Worm (Caenorhabditis elegans) whole organism, midembryonic: ENCODE measurements around the gene C08B6.5.

ENCODE experiments used
- T22C8.4 ChIP-seq: fragments of 200-800 bp; sonication (Bioruptor generic); IDR thresholded peaks from 2 replicates; pipeline ENCODE4 v1.3.6; 2022; ENCODE audit warnings: missing genetic modification characterization, missing compliant biosample characterization
- cog-1 ChIP-seq: sonication (generic microtip); optimal IDR thresholded peaks from 2 replicates; lab custom pipeline; 2016; ENCODE audit warnings: missing genetic modification characterization, missing compliant biosample characterization
- flt-1 ChIP-seq: fragments of 200-800 bp; sonication (Bioruptor generic); IDR thresholded peaks from 2 replicates; pipeline ENCODE4 v1.3.6; 2022; ENCODE audit warnings: missing genetic modification characterization, missing compliant biosample characterization
- klf-2 ChIP-seq: fragments of 200-800 bp; sonication (Bioruptor generic); conservative IDR thresholded peaks from 2 replicates; pipeline ENCODE4 v1.3.6; 2022; ENCODE audit warnings: missing genetic modification reagents, missing genetic modification characterization, missing compliant biosample characterization
- med-1 ChIP-seq: sonication (generic microtip); optimal IDR thresholded peaks from 2 replicates; lab custom pipeline; 2017; ENCODE audit warnings: missing genetic modification characterization, mild to moderate bottlenecking, missing compliant biosample characterization, antibody characterized with exemption, missing genetic modification reagents; ENCODE audit not compliant: insufficient read depth
- ref-1 ChIP-seq: fragments of 200-800 bp; sonication (Bioruptor generic); conservative IDR thresholded peaks from 2 replicates; pipeline ENCODE4 v1.3.6; 2022; ENCODE audit warnings: missing genetic modification reagents, missing genetic modification characterization, missing compliant biosample characterization
- tab-1 ChIP-seq: fragments of 200-800 bp; sonication (Bioruptor generic); IDR thresholded peaks from 2 replicates; pipeline ENCODE4 v1.3.6; 2022; ENCODE audit warnings: missing genetic modification characterization, missing compliant biosample characterization
- ztf-23 ChIP-seq: fragments of 200-800 bp; sonication (Bioruptor generic); IDR thresholded peaks from 2 replicates; pipeline ENCODE4 v1.3.6; 2022; ENCODE audit warnings: missing genetic modification reagents, missing genetic modification characterization, missing compliant biosample characterization
- ztf-29 ChIP-seq: fragments of 200-800 bp; sonication (Bioruptor generic); IDR thresholded peaks from 2 replicates; pipeline ENCODE4 v1.3.6; 2022; ENCODE audit warnings: missing genetic modification reagents, missing genetic modification characterization, missing compliant biosample characterization

DNA sequence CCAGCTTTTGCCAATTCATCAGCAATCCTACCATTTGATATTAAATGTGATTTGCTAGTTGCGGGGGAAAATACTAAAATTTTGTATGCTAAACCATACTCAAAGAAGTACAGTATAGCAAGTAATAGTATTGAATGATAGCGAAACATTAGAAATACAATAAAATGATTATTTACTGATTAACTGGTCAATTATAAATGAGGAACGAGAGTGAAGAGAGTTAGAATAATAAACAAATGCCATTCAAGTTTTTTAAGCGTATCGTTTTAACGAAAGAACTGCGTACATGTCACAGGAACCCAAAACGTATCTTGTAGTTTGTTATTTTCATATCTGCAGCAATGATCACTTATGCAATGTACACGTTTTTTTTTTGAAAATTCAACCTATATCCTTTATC, 19.1 kb upstream of the C08B6.5 start, which contains the start of gene ugt-47:
- TF ChIP-seq cog-1 (tag; lab: Kevin White, UChicago) (no peak), ztf-23 (GFP tag; lab: Robert Waterston, UW) (no peak), klf-2 (GFP tag; lab: Robert Waterston, UW) (no peak), ref-1 (GFP tag; lab: Robert Waterston, UW) (no peak), ztf-29 (no peak), med-1 (no peak), T22C8.4 (GFP tag; lab: Robert Waterston, UW) (no peak), flt-1 (GFP tag; lab: Robert Waterston, UW) (no peak), tab-1 (GFP tag; lab: Robert Waterston, UW) (no peak)
